Fruit fly (Drosophila melanogaster) whole organism, embryonic: ENCODE results near the gene CG14440.

Source experiments
- Asciz ChIP-seq: fragments of 200-800 bp; sonication (Bioruptor generic); optimal IDR thresholded peaks from 2 replicates; lab custom pipeline; 2017; ENCODE audit warnings: missing biosample characterization, mild to moderate bottlenecking, missing genetic modification characterization, missing genetic modification reagents
- Atf3 ChIP-seq: fragments of 200-800 bp; sonication (Bioruptor generic); optimal IDR thresholded peaks from 3 replicates; lab custom pipeline; 2016; ENCODE audit warnings: missing biosample characterization, missing genetic modification characterization
- Bdp1 ChIP-seq: fragments of 200-800 bp; sonication (Bioruptor generic); optimal IDR thresholded peaks from 3 replicates; lab custom pipeline; 2016; ENCODE audit warnings: missing biosample characterization, missing genetic modification characterization
- Bgb ChIP-seq: fragments of 200-800 bp; sonication (Bioruptor generic); IDR thresholded peaks from 2 replicates; pipeline ENCODE4 v1.3.6; 2022; ENCODE audit warnings: missing biosample characterization, missing genetic modification characterization; ENCODE audit not compliant: partially characterized antibody
- BtbVII ChIP-seq: fragments of 200-800 bp; sonication (Bioruptor generic); optimal IDR thresholded peaks from 3 replicates; lab custom pipeline; 2017; ENCODE audit warnings: missing biosample characterization, mild to moderate bottlenecking, missing genetic modification characterization
- CG10565 ChIP-seq: fragments of 200-800 bp; sonication (Bioruptor generic); optimal IDR thresholded peaks from 3 replicates; lab custom pipeline; 2016; ENCODE audit warnings: missing biosample characterization, mild to moderate bottlenecking, missing genetic modification characterization
- CG11247 ChIP-seq: fragments of 200-800 bp; sonication (Bioruptor generic); IDR thresholded peaks from 2 replicates; pipeline ENCODE4 v1.3.6; 2022; ENCODE audit warnings: missing biosample characterization, missing genetic modification characterization
- CG11504 ChIP-seq: fragments of 200-800 bp; sonication (Bioruptor generic); optimal IDR thresholded peaks from 3 replicates; lab custom pipeline; 2019; ENCODE audit warnings: missing biosample characterization, mild to moderate bottlenecking, missing genetic modification characterization, moderate library complexity
- CG12236 ChIP-seq: fragments of 200-800 bp; sonication (Bioruptor generic); optimal IDR thresholded peaks from 2 replicates; lab custom pipeline; 2016; ENCODE audit warnings: missing biosample characterization, missing genetic modification characterization
- CG12942 ChIP-seq: fragments of 200-800 bp; sonication (Bioruptor generic); optimal IDR thresholded peaks from 3 replicates; lab custom pipeline; 2016; ENCODE audit warnings: missing biosample characterization, missing genetic modification characterization
- CG14860 ChIP-seq: fragments of 200-800 bp; sonication (Bioruptor generic); IDR thresholded peaks from 3 replicates; pipeline ENCODE4 v1.3.6; 2022; ENCODE audit warnings: missing biosample characterization, missing genetic modification characterization; ENCODE audit not compliant: partially characterized antibody
- CG15514 ChIP-seq: fragments of 200-800 bp; sonication (Bioruptor generic); optimal IDR thresholded peaks from 3 replicates; lab custom pipeline; 2017; ENCODE audit warnings: missing biosample characterization, missing genetic modification characterization, mild to moderate bottlenecking, moderate library complexity, missing genetic modification reagents
- CG1602 ChIP-seq: fragments of 200-800 bp; sonication (Bioruptor generic); optimal IDR thresholded peaks from 3 replicates; lab custom pipeline; 2016; ENCODE audit warnings: missing biosample characterization, missing genetic modification characterization
- CG2116 ChIP-seq: fragments of 200-800 bp; sonication (Bioruptor generic); optimal IDR thresholded peaks from 3 replicates; lab custom pipeline; 2018; ENCODE audit warnings: missing biosample characterization, mild to moderate bottlenecking, missing genetic modification characterization
- CG2199 ChIP-seq: fragments of 200-800 bp; sonication (Bioruptor generic); IDR thresholded peaks from 3 replicates; pipeline ENCODE4 v1.3.6; 2022; ENCODE audit warnings: missing biosample characterization, missing genetic modification characterization
- CG3065 ChIP-seq: fragments of 200-800 bp; sonication (Bioruptor generic); optimal IDR thresholded peaks from 2 replicates; lab custom pipeline; 2016; ENCODE audit warnings: missing biosample characterization, missing genetic modification characterization
- CG3281 ChIP-seq: fragments of 200-800 bp; sonication (Bioruptor generic); optimal IDR thresholded peaks from 3 replicates; lab custom pipeline; 2017; ENCODE audit warnings: missing biosample characterization, mild to moderate bottlenecking, missing genetic modification characterization
- CG4360 ChIP-seq: fragments of 200-800 bp; sonication (Bioruptor generic); IDR thresholded peaks from 2 replicates; pipeline ENCODE4 v1.3.6; 2022; ENCODE audit warnings: missing biosample characterization, missing genetic modification characterization
- CG4424 ChIP-seq: fragments of 200-800 bp; sonication (Bioruptor generic); optimal IDR thresholded peaks from 3 replicates; lab custom pipeline; 2016; ENCODE audit warnings: missing biosample characterization, missing genetic modification characterization
- CG5245 ChIP-seq: fragments of 200-800 bp; sonication (Bioruptor generic); optimal IDR thresholded peaks from 3 replicates; lab custom pipeline; 2016; ENCODE audit warnings: missing biosample characterization, missing genetic modification characterization
- CG6791 ChIP-seq: fragments of 200-800 bp; sonication (Bioruptor generic); IDR thresholded peaks from 3 replicates; pipeline ENCODE4 v1.3.6; 2022; ENCODE audit warnings: missing biosample characterization, missing genetic modification characterization; ENCODE audit not compliant: partially characterized antibody
- CG7987 ChIP-seq: fragments of 200-800 bp; sonication (Bioruptor generic); optimal IDR thresholded peaks from 2 replicates; lab custom pipeline; 2018; ENCODE audit warnings: missing biosample characterization, mild to moderate bottlenecking, missing genetic modification characterization, moderate library complexity
- CG8765 ChIP-seq: fragments of 200-800 bp; sonication (Bioruptor generic); IDR thresholded peaks from 2 replicates; pipeline ENCODE4 v1.3.6; 2022; ENCODE audit warnings: missing biosample characterization, missing genetic modification characterization
- CG8924 ChIP-seq: fragments of 200-800 bp; optimal IDR thresholded peaks from 3 replicates; lab custom pipeline; 2019; ENCODE audit warnings: missing biosample characterization, mild to moderate bottlenecking, missing genetic modification characterization, moderate library complexity
- Dfd ChIP-seq, 2 experiments: fragments of >200 bp; optimal IDR thresholded peaks; 2 replicates each; lab custom pipeline; 2017; ENCODE audit warnings: missing biosample characterization in 2 of 2, missing genetic modification characterization in 2 of 2
- Doc2 ChIP-seq: fragments of 200-800 bp; sonication (Bioruptor generic); IDR thresholded peaks from 2 replicates; pipeline ENCODE4 v1.3.6; 2022; ENCODE audit warnings: missing biosample characterization, missing genetic modification characterization
- Doc3 ChIP-seq: fragments of 200-800 bp; sonication (Bioruptor generic); IDR thresholded peaks from 3 replicates; pipeline ENCODE4 v1.3.6; 2022; ENCODE audit warnings: missing biosample characterization, missing genetic modification characterization; ENCODE audit not compliant: partially characterized antibody
- Drgx ChIP-seq: fragments of 200-800 bp; sonication (Bioruptor generic); IDR thresholded peaks from 2 replicates; pipeline ENCODE4 v1.3.6; 2022; ENCODE audit warnings: missing biosample characterization, missing genetic modification characterization
- Eip74EF ChIP-seq, 2 experiments: fragments of 200-800 bp in 1 of 2; fragments of >200 bp in 1 of 2; sonication (Bioruptor generic) in 1 of 2; optimal IDR thresholded peaks; 2 replicates each; lab custom pipeline; 2017 to 2019; ENCODE audit warnings: missing biosample characterization in 2 of 2, missing genetic modification characterization in 2 of 2, mild to moderate bottlenecking in 1 of 2, moderate library complexity in 1 of 2
- HLH4C ChIP-seq: fragments of 200-800 bp; sonication (Bioruptor generic); IDR thresholded peaks from 3 replicates; pipeline ENCODE4 v1.3.6; 2022; ENCODE audit warnings: missing biosample characterization, missing genetic modification characterization; ENCODE audit not compliant: partially characterized antibody
- Lhr ChIP-seq: fragments of 200-800 bp; sonication (Bioruptor generic); optimal IDR thresholded peaks from 3 replicates; lab custom pipeline; 2017; ENCODE audit warnings: mild to moderate bottlenecking, missing biosample characterization, missing genetic modification reagents, missing genetic modification characterization
- Myb ChIP-seq: fragments of 200-800 bp; sonication (Bioruptor generic); optimal IDR thresholded peaks from 2 replicates; lab custom pipeline; 2016; ENCODE audit warnings: missing biosample characterization, missing genetic modification characterization
- Sox102F ChIP-seq: fragments of 200-800 bp; sonication (Bioruptor generic); optimal IDR thresholded peaks from 2 replicates; lab custom pipeline; 2018; ENCODE audit warnings: missing biosample characterization, mild to moderate bottlenecking, missing genetic modification characterization, moderate library complexity
- TFAM ChIP-seq: fragments of 200-800 bp; sonication (Bioruptor generic); optimal IDR thresholded peaks from 2 replicates; lab custom pipeline; 2017; ENCODE audit warnings: missing biosample characterization, missing genetic modification characterization, inconsistent platforms
- ac ChIP-seq: fragments of 200-800 bp; sonication (Bioruptor generic); optimal IDR thresholded peaks from 3 replicates; lab custom pipeline; 2017; ENCODE audit warnings: missing biosample characterization, mild to moderate bottlenecking, missing genetic modification characterization
- br ChIP-seq: fragments of >200 bp; optimal IDR thresholded peaks from 2 replicates; lab custom pipeline; 2017
- cato ChIP-seq: fragments of 200-800 bp; sonication (Bioruptor generic); optimal IDR thresholded peaks from 2 replicates; lab custom pipeline; 2016; ENCODE audit warnings: missing biosample characterization, missing genetic modification characterization, borderline replicate concordance
- chn ChIP-seq: fragments of 200-800 bp; sonication (Bioruptor generic); optimal IDR thresholded peaks from 2 replicates; lab custom pipeline; 2016; ENCODE audit warnings: missing biosample characterization, missing genetic modification characterization
- dati ChIP-seq: fragments of 200-800 bp; sonication (Bioruptor generic); IDR thresholded peaks from 2 replicates; pipeline ENCODE4 v1.3.6; 2022; ENCODE audit warnings: missing biosample characterization, missing genetic modification characterization
- gce ChIP-seq: fragments of 200-800 bp; sonication (Bioruptor generic); IDR thresholded peaks from 3 replicates; pipeline ENCODE4 v1.3.6; 2022; ENCODE audit warnings: missing biosample characterization, missing genetic modification characterization
- her ChIP-seq: fragments of 200-800 bp; sonication (Bioruptor generic); optimal IDR thresholded peaks from 2 replicates; lab custom pipeline; 2016; ENCODE audit warnings: missing biosample characterization, missing genetic modification characterization
- p53 ChIP-seq: fragments of 200-800 bp; sonication (Bioruptor generic); optimal IDR thresholded peaks from 2 replicates; lab custom pipeline; 2016; ENCODE audit warnings: missing biosample characterization, missing genetic modification characterization
- pb ChIP-seq: fragments of 200-800 bp; sonication (Bioruptor generic); optimal IDR thresholded peaks from 3 replicates; lab custom pipeline; 2016; ENCODE audit warnings: missing biosample characterization, missing genetic modification characterization
- psq ChIP-seq: fragments of 200-800 bp; sonication (Bioruptor generic); optimal IDR thresholded peaks from 2 replicates; lab custom pipeline; 2017; ENCODE audit warnings: missing biosample characterization, missing genetic modification characterization
- row ChIP-seq: fragments of 200-800 bp; sonication (Bioruptor generic); IDR thresholded peaks from 3 replicates; pipeline ENCODE4 v1.3.6; 2022; ENCODE audit warnings: missing biosample characterization, missing genetic modification characterization
- so ChIP-seq: fragments of 200-800 bp; sonication (Bioruptor generic); IDR thresholded peaks from 3 replicates; pipeline ENCODE4 v1.3.6; 2022; ENCODE audit warnings: missing biosample characterization, missing genetic modification characterization
- stc ChIP-seq: fragments of 200-800 bp; sonication (Bioruptor generic); IDR thresholded peaks from 2 replicates; pipeline ENCODE4 v1.3.6; 2022; ENCODE audit warnings: missing biosample characterization, missing genetic modification characterization
- tap ChIP-seq: fragments of 200-800 bp; optimal IDR thresholded peaks from 3 replicates; lab custom pipeline; 2019; ENCODE audit warnings: missing biosample characterization, mild to moderate bottlenecking, missing genetic modification characterization, moderate library complexity
- twi ChIP-seq: fragments of 200-800 bp; optimal IDR thresholded peaks from 2 replicates; lab custom pipeline; 2019; ENCODE audit warnings: missing biosample characterization, mild to moderate bottlenecking, missing genetic modification characterization, moderate library complexity
- vfl ChIP-seq: fragments of 200-800 bp; sonication (Bioruptor generic); optimal IDR thresholded peaks from 2 replicates; lab custom pipeline; 2016; ENCODE audit warnings: missing biosample characterization, missing genetic modification characterization
- zf30C ChIP-seq: fragments of 200-800 bp; sonication (Bioruptor generic); optimal IDR thresholded peaks from 3 replicates; lab custom pipeline; 2018; ENCODE audit warnings: missing biosample characterization, mild to moderate bottlenecking, missing genetic modification characterization

Gene CG14440

dm6 chrX:6696467-6696866, 1.9 kb downstream of the CG14440 start (continued):
- TF ChIP-seq CG7987 (GFP tag; lab: Kevin White, UChicago) (no peak), CG12942 (GFP tag; lab: Kevin White, UChicago) (no peak), CG15514 (GFP tag; lab: Kevin White, UChicago) (peak; percentile 71), CG10565 (no peak), CG12236 (no peak), CG5245 (GFP tag; lab: Kevin White, UChicago) (no peak), Atf3 (GFP tag; lab: Kevin White, UChicago) (peak; percentile 9), HLH4C (GFP tag; lab: Robert Waterston, UW) (no peak), Drgx (peak; percentile 76), pb (no peak), CG8924 (tag; lab: Kevin White, UChicago) (peak; percentile 72), CG2199 (GFP tag; lab: Robert Waterston, UW) (no peak), CG2116 (GFP tag; lab: Kevin White, UChicago) (peak; percentile 34), chn (GFP tag; lab: Kevin White, UChicago) (peak; percentile 37), CG4424 (GFP tag; lab: Kevin White, UChicago) (peak; percentile 58), row (GFP tag; lab: Robert Waterston, UW) (peak; percentile 85), gce (GFP tag; lab: Robert Waterston, UW) (peak; percentile 24; the same call in 1 of the 3 replicates), twi (tag; lab: Kevin White, UChicago) (peak; percentile 13), her (GFP tag; lab: Kevin White, UChicago) (peak; percentile 44), ac (GFP tag; lab: Kevin White, UChicago) (no peak), p53 (GFP tag; lab: Kevin White, UChicago) (no peak), stc (GFP tag; lab: Robert Waterston, UW) (peak; percentile 70), TFAM (GFP tag; lab: Kevin White, UChicago) (no peak), CG4360 (GFP tag; lab: Robert Waterston, UW) (no peak), CG14860 (GFP tag; lab: Robert Waterston, UW) (no peak), CG3065 (GFP tag; lab: Kevin White, UChicago) (no peak), vfl (peak; percentile 38), Bdp1 (GFP tag; lab: Kevin White, UChicago) (peak; percentile 42), CG1602 (GFP tag; lab: Kevin White, UChicago) (peak; percentile 8), Eip74EF (GFP tag; optimal IDR thresholded peaks at IDR 0.05; lab: Kevin White, UChicago) (peak in 1 of 2 experiments; percentile 58), psq (GFP tag; lab: Kevin White, UChicago) (peak; percentile 4), CG11247 (GFP tag; lab: Robert Waterston, UW) (peak; percentile 41; the same call in 1 of the 2 replicates), Sox102F (peak; percentile 64), br (lab: Kevin White, UChicago) (no peak), cato (GFP tag; lab: Kevin White, UChicago) (no peak), CG3281 (GFP tag; lab: Kevin White, UChicago) (peak; percentile 73), so (GFP tag; lab: Robert Waterston, UW) (peak; percentile 80; the same call in 2 of the 3 replicates), BtbVII (GFP tag; lab: Kevin White, UChicago) (peak; percentile 73), CG8765 (GFP tag; lab: Robert Waterston, UW) (0 out of 2 replicates have a peak, but pooled peaks have one; percentile 16), tap (peak; percentile 54), zf30C (GFP tag; lab: Kevin White, UChicago) (no peak), Asciz (GFP tag; lab: Kevin White, UChicago) (peak; percentile 46), Doc2 (no peak), Myb (GFP tag; lab: Kevin White, UChicago) (peak; percentile 45), Bgb (GFP tag; lab: Robert Waterston, UW) (no peak), CG11504 (tag; lab: Kevin White, UChicago) (peak; percentile 74), Doc3 (GFP tag; lab: Robert Waterston, UW) (no peak), CG6791 (GFP tag; lab: Robert Waterston, UW) (no peak), Lhr (GFP tag; lab: Kevin White, UChicago) (no peak), Dfd (GFP tag; optimal IDR thresholded peaks at IDR 0.05; lab: Kevin White, UChicago) (no peak), dati (GFP tag; lab: Robert Waterston, UW) (peak; percentile 27; the same call in 1 of the 2 replicates)
